Worm (Caenorhabditis elegans): ENCODE data around the gene C06E4.5.
"Not testable (repeated sequence)": the region's sequence is repeated elsewhere in the genome, so short reads cannot be mapped to it uniquely, and the experiment has no call there.

Gene C06E4.5

DNA sequence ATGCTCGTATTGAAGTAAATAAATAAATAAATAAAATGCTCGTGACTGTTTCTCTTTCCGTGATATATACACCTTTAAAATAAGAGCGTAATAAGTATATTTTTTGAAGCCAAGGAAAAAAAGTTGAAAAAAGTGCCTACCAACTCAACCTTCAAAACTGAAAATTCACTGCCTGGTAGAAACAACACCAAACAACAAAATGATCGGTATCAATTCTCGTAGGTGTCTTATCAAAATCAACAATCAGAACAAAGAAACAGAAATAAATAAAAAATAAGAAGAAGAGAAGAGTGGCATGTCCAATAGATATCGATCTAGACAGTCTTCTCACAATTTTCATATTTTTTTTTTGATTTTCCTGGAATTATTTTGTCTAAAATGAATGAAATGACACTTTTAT lies 10.9 kb upstream of the C06E4.5 start, which contains the start of gene afmd-1:
Gene afmd-1 (plus strand): TSS at position 316 of the 400 bp plus-strand sequence.
- TF ChIP-seq tab-1 (GFP tag; IDR thresholded peaks at IDR 0.05), result no peak
- no peak for TF ChIP-seq klf-2 (GFP tag; conservative IDR thresholded peaks at IDR 0.05)
- TF ChIP-seq med-1 (GFP tag; optimal IDR thresholded peaks at IDR 0.05; ENCODE audit: insufficient read depth), result no peak
- TF ChIP-seq ztf-23 (GFP tag; IDR thresholded peaks at IDR 0.05), result no peak
- TF ChIP-seq T22C8.4 (GFP tag; IDR thresholded peaks at IDR 0.05), result no peak
- TF ChIP-seq cog-1 (tag; optimal IDR thresholded peaks at IDR 0.05), result no peak
- TF ChIP-seq ztf-29 (GFP tag; IDR thresholded peaks at IDR 0.05), result no peak
- no peak for TF ChIP-seq ref-1 (GFP tag; conservative IDR thresholded peaks at IDR 0.05)
- TF ChIP-seq flt-1 (GFP tag; IDR thresholded peaks at IDR 0.05), result no peak

DNA sequence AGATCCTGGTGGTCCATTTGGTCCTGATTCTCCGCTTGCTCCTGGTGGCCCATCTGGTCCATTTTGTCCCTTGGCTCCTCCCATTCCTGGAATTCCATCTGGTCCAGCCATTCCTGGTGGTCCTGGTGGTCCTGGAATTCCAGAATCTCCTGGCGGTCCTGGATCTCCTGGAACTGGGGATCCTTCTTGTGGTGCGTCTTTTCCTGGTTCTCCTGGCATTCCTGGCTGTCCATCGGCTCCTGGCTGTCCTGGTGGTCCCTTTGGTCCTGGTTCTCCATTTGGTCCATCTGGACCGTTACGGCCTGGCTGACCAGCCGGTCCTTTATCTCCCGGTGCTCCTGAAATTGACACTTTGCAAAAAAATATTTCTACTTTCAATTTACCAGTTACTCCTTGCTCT lies 9.2 kb upstream of the C06E4.5 start:
- no peak for TF ChIP-seq cog-1 (tag; optimal IDR thresholded peaks at IDR 0.05)
- no peak for TF ChIP-seq ztf-23 (GFP tag; IDR thresholded peaks at IDR 0.05)
- TF ChIP-seq med-1 (GFP tag; optimal IDR thresholded peaks at IDR 0.05; ENCODE audit: insufficient read depth), result no peak
- TF ChIP-seq T22C8.4 (GFP tag; IDR thresholded peaks at IDR 0.05), result no peak
- no peak for TF ChIP-seq flt-1 (GFP tag; IDR thresholded peaks at IDR 0.05)
- no peak for TF ChIP-seq klf-2 (GFP tag; conservative IDR thresholded peaks at IDR 0.05)
- TF ChIP-seq ref-1 (GFP tag; conservative IDR thresholded peaks at IDR 0.05), result no peak
- no peak for TF ChIP-seq ztf-29 (GFP tag; IDR thresholded peaks at IDR 0.05)
- TF ChIP-seq tab-1 (GFP tag; IDR thresholded peaks at IDR 0.05), result no peak

DNA sequence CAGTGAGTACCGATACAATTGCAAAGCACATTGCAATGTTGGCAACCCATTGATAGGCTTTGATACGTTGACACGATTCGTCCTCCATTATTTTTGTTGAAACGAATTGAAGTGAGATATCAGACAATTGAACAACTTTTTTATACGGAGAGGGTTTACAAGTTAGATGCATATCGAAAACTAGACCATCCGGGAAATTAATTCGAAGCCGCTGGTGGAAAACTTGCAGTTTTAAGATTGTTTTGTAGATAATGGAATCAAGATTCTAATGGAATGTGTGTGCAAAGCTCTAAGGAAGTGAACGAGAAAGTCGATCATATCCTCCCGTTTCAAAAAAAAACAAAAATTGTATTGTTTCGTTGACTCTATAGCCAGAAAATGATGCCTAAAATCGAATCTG lies 8.2 kb upstream of the C06E4.5 start, which contains the start of gene col-114:
Gene col-114 (minus strand): TSS at position 101 of the 400 bp plus-strand sequence.
- TF ChIP-seq ref-1 (GFP tag; conservative IDR thresholded peaks at IDR 0.05), result no peak
- no peak for TF ChIP-seq ztf-23 (GFP tag; IDR thresholded peaks at IDR 0.05)
- TF ChIP-seq ztf-29 (GFP tag; IDR thresholded peaks at IDR 0.05), result no peak
- TF ChIP-seq klf-2 (GFP tag; conservative IDR thresholded peaks at IDR 0.05), result no peak
- no peak for TF ChIP-seq cog-1 (tag; optimal IDR thresholded peaks at IDR 0.05)
- TF ChIP-seq tab-1 (GFP tag; IDR thresholded peaks at IDR 0.05), result no peak
- TF ChIP-seq med-1 (GFP tag; optimal IDR thresholded peaks at IDR 0.05; ENCODE audit: insufficient read depth), result no peak
- TF ChIP-seq flt-1 (GFP tag; IDR thresholded peaks at IDR 0.05), result no peak
- no peak for TF ChIP-seq T22C8.4 (GFP tag; IDR thresholded peaks at IDR 0.05)

DNA sequence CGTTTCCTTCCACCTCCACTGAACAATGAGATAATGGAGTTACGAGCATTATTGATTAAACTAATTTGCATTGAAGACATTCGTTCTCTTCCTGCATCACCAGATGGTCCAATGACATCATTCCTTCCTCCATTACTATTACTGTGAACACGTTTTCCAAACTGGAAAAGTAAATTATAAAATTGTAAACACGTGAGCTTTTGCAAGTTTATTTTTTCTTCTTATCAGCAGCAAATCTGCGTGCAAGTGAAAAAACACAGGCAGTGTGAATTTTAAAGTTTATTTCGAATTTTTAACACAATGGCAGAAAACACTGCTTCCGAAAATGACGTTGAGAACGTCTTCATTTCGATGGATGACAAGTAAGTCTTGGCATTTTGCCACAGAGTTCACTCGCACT lies 7.5 kb upstream of the C06E4.5 start, which contains the start of gene D2024.1:
Gene D2024.1 (plus strand): TSS at position 301 of the 400 bp plus-strand sequence.
- TF ChIP-seq T22C8.4 (GFP tag; IDR thresholded peaks at IDR 0.05); ref-1 (GFP tag; conservative IDR thresholded peaks at IDR 0.05); ztf-29 (GFP tag; IDR thresholded peaks at IDR 0.05): not testable (repeated sequence)

DNA sequence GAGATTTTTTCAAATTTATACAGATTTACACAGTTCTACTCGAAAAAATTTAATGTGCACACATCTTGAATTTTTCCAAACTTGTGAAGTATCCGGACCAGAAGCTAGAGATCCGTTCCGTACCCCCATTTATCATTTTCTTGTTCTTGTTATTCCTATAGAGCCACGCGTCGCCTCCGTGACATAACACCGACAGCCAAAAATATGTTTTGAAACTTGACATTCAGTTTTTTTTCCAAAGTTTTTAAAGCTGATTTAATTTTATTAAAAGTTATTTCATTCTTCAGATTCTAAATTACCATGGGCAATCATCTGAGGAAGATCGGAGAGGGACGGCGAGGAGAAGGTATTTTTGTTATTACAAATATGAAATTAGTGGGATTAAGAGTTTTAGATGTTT lies 4.6 kb upstream of the C06E4.5 start, which contains the start of gene D2024.18:
Gene D2024.18 (plus strand): TSS at position 301 of the 400 bp plus-strand sequence.
- TF ChIP-seq ref-1 (GFP tag; conservative IDR thresholded peaks at IDR 0.05), result no peak

DNA sequence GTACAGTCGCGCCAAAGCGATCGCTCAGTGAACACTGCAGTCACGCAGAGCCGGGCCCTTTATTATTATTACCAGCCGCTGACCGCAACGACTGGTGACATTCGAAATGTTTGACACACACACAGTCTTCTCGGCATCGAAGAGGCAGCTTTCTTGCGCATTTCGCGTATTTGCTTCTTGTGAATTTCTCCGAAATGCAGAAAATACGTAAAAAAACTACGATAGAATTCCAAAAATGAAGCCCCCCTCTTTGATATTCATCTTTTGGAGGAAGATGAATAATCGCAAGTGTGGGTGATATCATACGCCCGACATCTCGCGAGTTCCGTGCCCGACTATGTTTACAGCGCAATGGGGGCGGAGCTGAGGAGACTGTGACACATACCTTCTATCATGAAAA lies 1.5 kb upstream of the C06E4.5 start:
- no peak for TF ChIP-seq ztf-29 (GFP tag; IDR thresholded peaks at IDR 0.05)
- no peak for TF ChIP-seq tab-1 (GFP tag; IDR thresholded peaks at IDR 0.05)
- TF ChIP-seq flt-1 (GFP tag; IDR thresholded peaks at IDR 0.05), result no peak
- TF ChIP-seq T22C8.4 (GFP tag; IDR thresholded peaks at IDR 0.05), result no peak
- TF ChIP-seq ztf-23 (GFP tag; IDR thresholded peaks at IDR 0.05), result no peak
- TF ChIP-seq ref-1 (GFP tag; conservative IDR thresholded peaks at IDR 0.05), result no peak
- TF ChIP-seq cog-1 (tag; optimal IDR thresholded peaks at IDR 0.05), result no peak
- TF ChIP-seq klf-2 (GFP tag; conservative IDR thresholded peaks at IDR 0.05), result no peak
- TF ChIP-seq med-1 (GFP tag; optimal IDR thresholded peaks at IDR 0.05; ENCODE audit: insufficient read depth), result no peak

DNA sequence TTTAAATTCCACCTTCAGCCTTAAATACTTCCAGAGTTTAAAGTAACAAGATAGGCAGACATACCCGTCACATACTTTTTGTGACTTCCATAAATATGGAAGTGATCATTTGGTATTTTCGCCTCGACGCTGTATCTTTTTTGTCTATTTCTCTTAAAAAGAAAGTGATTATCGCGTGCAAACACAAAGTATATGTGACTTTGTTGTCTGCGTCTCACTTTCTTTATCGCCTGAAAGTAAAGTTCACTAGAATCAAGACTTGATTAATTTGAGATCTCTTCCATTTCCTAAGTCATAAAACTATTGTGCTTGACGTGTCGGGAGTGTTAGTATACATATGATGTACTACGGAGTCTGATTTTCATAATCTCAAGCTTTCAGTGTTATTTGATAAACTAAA lies 3.5 kb downstream of the C06E4.5 start, which contains the start of gene C06E4.6:
Gene C06E4.6 (minus strand): TSS at position 51 of the 400 bp plus-strand sequence.
- TF ChIP-seq cog-1 (tag; optimal IDR thresholded peaks at IDR 0.05) (no peak), ztf-29 (GFP tag; IDR thresholded peaks at IDR 0.05) (no peak), med-1 (GFP tag; optimal IDR thresholded peaks at IDR 0.05; ENCODE audit: insufficient read depth) (no peak), tab-1 (GFP tag; IDR thresholded peaks at IDR 0.05) (no peak), ref-1 (GFP tag; conservative IDR thresholded peaks at IDR 0.05) (no peak), ztf-23 (GFP tag; IDR thresholded peaks at IDR 0.05) (no peak), klf-2 (GFP tag; conservative IDR thresholded peaks at IDR 0.05) (no peak), T22C8.4 (GFP tag; IDR thresholded peaks at IDR 0.05) (no peak)

DNA sequence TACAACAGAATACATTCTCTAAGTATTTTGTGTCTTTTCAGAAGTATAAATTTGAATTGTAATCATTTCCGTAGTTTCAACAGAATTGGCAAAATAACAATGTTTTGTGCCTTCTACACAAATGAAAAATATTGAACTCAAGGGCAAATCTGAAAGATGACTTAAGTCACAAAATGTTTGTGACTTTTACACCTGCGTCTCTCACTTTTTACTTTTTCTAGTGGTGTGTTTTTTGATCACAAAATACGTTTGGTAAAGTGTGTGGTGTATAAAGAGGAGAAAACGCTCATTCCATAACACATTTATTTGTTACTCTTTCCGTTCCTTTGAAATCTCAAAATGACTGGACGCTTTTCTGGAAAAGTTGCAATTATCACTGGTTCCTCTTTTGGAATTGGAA lies 5.8 kb downstream of the C06E4.5 start, which contains the start of gene C06E4.3:
Gene C06E4.3 (plus strand): TSS at position 289 of the 400 bp plus-strand sequence.
- TF ChIP-seq ztf-29 (GFP tag; IDR thresholded peaks at IDR 0.05) (no peak), klf-2 (GFP tag; conservative IDR thresholded peaks at IDR 0.05) (no peak), flt-1 (GFP tag; IDR thresholded peaks at IDR 0.05) (no peak), med-1 (GFP tag; optimal IDR thresholded peaks at IDR 0.05; ENCODE audit: insufficient read depth) (no peak), ztf-23 (GFP tag; IDR thresholded peaks at IDR 0.05) (no peak), cog-1 (tag; optimal IDR thresholded peaks at IDR 0.05) (no peak), ref-1 (GFP tag; conservative IDR thresholded peaks at IDR 0.05) (no peak), T22C8.4 (GFP tag; IDR thresholded peaks at IDR 0.05) (no peak), tab-1 (GFP tag; IDR thresholded peaks at IDR 0.05) (no peak)

DNA sequence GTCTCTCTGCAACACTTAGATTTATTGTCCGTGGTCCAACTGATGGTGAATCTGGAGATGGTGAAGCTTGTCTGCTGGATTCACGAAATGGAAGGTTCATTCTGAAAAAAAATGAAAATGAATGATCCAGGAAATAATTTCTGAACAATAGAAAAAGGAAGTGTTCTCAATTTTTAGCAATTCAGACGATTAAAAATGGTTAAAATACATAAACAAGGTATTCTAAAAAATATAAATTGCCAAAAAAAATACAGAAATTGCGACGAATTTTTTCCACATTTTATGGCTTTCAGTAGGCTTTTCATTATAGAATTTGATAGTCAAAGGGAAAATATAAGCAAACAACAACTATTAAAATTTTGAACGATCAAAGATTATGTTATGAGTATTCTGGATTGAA lies 8.3 kb downstream of the C06E4.5 start, which contains the start of gene glb-2:
Gene glb-2 (minus strand): TSS at position 101 of the 400 bp plus-strand sequence.
- no peak for TF ChIP-seq ztf-23 (GFP tag; IDR thresholded peaks at IDR 0.05)
- no peak for TF ChIP-seq ztf-29 (GFP tag; IDR thresholded peaks at IDR 0.05)
- TF ChIP-seq tab-1 (GFP tag; IDR thresholded peaks at IDR 0.05), result no peak
- no peak for TF ChIP-seq flt-1 (GFP tag; IDR thresholded peaks at IDR 0.05)
- no peak for TF ChIP-seq klf-2 (GFP tag; conservative IDR thresholded peaks at IDR 0.05)
- TF ChIP-seq ref-1 (GFP tag; conservative IDR thresholded peaks at IDR 0.05), result no peak
- TF ChIP-seq cog-1 (tag; optimal IDR thresholded peaks at IDR 0.05), result no peak
- no peak for TF ChIP-seq T22C8.4 (GFP tag; IDR thresholded peaks at IDR 0.05)
- TF ChIP-seq med-1 (GFP tag; optimal IDR thresholded peaks at IDR 0.05; ENCODE audit: insufficient read depth), result no peak

DNA sequence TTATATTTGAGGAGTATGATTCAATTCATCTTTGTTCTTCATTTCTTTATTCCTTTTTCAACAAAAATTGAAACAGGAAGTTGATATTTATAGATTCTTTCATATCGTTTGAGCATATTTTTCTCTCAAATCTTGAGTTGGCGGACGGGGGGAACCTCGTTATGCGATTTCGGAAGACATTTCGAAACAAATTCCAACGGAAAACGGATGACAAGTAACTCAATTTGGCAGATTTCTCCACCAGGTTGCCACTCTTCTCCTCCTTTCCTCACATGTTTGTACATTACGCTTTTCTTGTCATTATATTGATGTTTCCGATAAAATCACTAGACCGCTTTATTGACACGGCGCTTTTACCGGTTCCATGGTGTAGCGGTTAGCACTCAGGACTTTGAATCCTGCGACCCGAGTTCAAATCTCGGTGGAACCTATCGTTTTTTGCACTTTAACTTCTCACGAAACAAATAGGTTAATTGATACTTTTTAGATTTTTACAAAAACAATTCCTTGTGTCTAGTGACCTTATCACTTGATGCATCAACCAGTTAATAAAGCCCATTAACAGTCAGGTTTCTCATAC lies 20.3 kb downstream of the C06E4.5 start:
- TF ChIP-seq tab-1 (GFP tag; IDR thresholded peaks at IDR 0.05), result no peak
- TF ChIP-seq flt-1 (GFP tag; IDR thresholded peaks at IDR 0.05), result no peak
- TF ChIP-seq cog-1 (tag; optimal IDR thresholded peaks at IDR 0.05), result no peak
- TF ChIP-seq ztf-23 (GFP tag; IDR thresholded peaks at IDR 0.05), result no peak
- no peak for TF ChIP-seq T22C8.4 (GFP tag; IDR thresholded peaks at IDR 0.05)

All from whole organism, midembryonic.